Fruit fly (Drosophila melanogaster) whole organism, embryonic: ENCODE measurements around the gene CG32373.

Source experiments
- Adf1 ChIP-seq: fragments of 200-800 bp; sonication (Bioruptor generic); IDR thresholded peaks from 2 replicates; pipeline ENCODE4 v1.3.6; 2022; ENCODE audit warnings: missing biosample characterization, missing genetic modification characterization
- Blimp-1 ChIP-seq: fragments of 200-800 bp; sonication (Bioruptor generic); optimal IDR thresholded peaks from 3 replicates; lab custom pipeline; 2018; ENCODE audit warnings: missing biosample characterization, missing genetic modification characterization, mild to moderate bottlenecking, moderate library complexity, missing genetic modification reagents
- CG11456 ChIP-seq: fragments of 200-800 bp; sonication (Bioruptor generic); IDR thresholded peaks from 3 replicates; pipeline ENCODE4 v1.3.6; 2022; ENCODE audit warnings: missing biosample characterization, missing genetic modification characterization
- CG12104 ChIP-seq: fragments of 200-800 bp; sonication (Bioruptor generic); optimal IDR thresholded peaks from 3 replicates; lab custom pipeline; 2016; ENCODE audit warnings: missing biosample characterization, missing genetic modification characterization
- CG12769 ChIP-seq: fragments of 200-800 bp; sonication (Bioruptor generic); optimal IDR thresholded peaks from 2 replicates; lab custom pipeline; 2019; ENCODE audit warnings: missing biosample characterization, mild to moderate bottlenecking, missing genetic modification characterization, moderate library complexity
- CG13894 ChIP-seq: fragments of 200-800 bp; sonication (Bioruptor generic); optimal IDR thresholded peaks from 3 replicates; lab custom pipeline; 2018; ENCODE audit warnings: missing biosample characterization, mild to moderate bottlenecking, missing genetic modification characterization, moderate library complexity
- CG15011 ChIP-seq: fragments of 200-800 bp; sonication (Bioruptor generic); optimal IDR thresholded peaks from 3 replicates; lab custom pipeline; 2018; ENCODE audit warnings: missing biosample characterization, mild to moderate bottlenecking, missing genetic modification characterization
- CG15514 ChIP-seq: fragments of 200-800 bp; sonication (Bioruptor generic); optimal IDR thresholded peaks from 3 replicates; lab custom pipeline; 2017; ENCODE audit warnings: missing biosample characterization, missing genetic modification characterization, mild to moderate bottlenecking, moderate library complexity, missing genetic modification reagents
- CG1647 ChIP-seq: fragments of 200-800 bp; sonication (Bioruptor generic); optimal IDR thresholded peaks from 3 replicates; lab custom pipeline; 2016; ENCODE audit warnings: missing biosample characterization, missing genetic modification characterization
- CG2712 ChIP-seq: fragments of 200-800 bp; optimal IDR thresholded peaks from 3 replicates; lab custom pipeline; 2019; ENCODE audit warnings: missing biosample characterization, mild to moderate bottlenecking, missing genetic modification characterization, moderate library complexity
- CG31388 ChIP-seq: fragments of 200-800 bp; sonication (Bioruptor generic); optimal IDR thresholded peaks from 2 replicates; lab custom pipeline; 2016; ENCODE audit warnings: missing biosample characterization, missing genetic modification characterization
- CG33213 ChIP-seq: fragments of 200-800 bp; sonication (Bioruptor generic); optimal IDR thresholded peaks from 3 replicates; lab custom pipeline; 2016; ENCODE audit warnings: missing biosample characterization, missing genetic modification characterization
- CG3726 ChIP-seq: fragments of 200-800 bp; sonication (Bioruptor generic); IDR thresholded peaks from 3 replicates; pipeline ENCODE4, ENCODE4 v1.3.6; 2022; ENCODE audit warnings: missing biosample characterization, missing genetic modification characterization
- CG3847 ChIP-seq: fragments of 200-800 bp; sonication (Bioruptor generic); IDR thresholded peaks from 2 replicates; pipeline ENCODE4 v1.3.6; 2022; ENCODE audit warnings: missing biosample characterization, missing genetic modification characterization
- CG4404 ChIP-seq: fragments of 200-800 bp; sonication (Bioruptor generic); IDR thresholded peaks from 2 replicates; pipeline ENCODE4 v1.3.6; 2022; ENCODE audit warnings: missing biosample characterization, missing genetic modification characterization
- CG7963 ChIP-seq: fragments of 200-800 bp; sonication (Bioruptor generic); IDR thresholded peaks from 3 replicates; pipeline ENCODE4 v1.3.6; 2022; ENCODE audit warnings: missing biosample characterization, missing genetic modification characterization; ENCODE audit not compliant: partially characterized antibody
- Drgx ChIP-seq: fragments of 200-800 bp; sonication (Bioruptor generic); IDR thresholded peaks from 2 replicates; pipeline ENCODE4 v1.3.6; 2022; ENCODE audit warnings: missing biosample characterization, missing genetic modification characterization
- Eip74EF ChIP-seq, 2 experiments: fragments of 200-800 bp in 1 of 2; fragments of >200 bp in 1 of 2; sonication (Bioruptor generic) in 1 of 2; optimal IDR thresholded peaks; 2 replicates each; lab custom pipeline; 2017 to 2019; ENCODE audit warnings: missing biosample characterization in 2 of 2, missing genetic modification characterization in 2 of 2, mild to moderate bottlenecking in 1 of 2, moderate library complexity in 1 of 2
- Ets65A ChIP-seq: fragments of 200-800 bp; sonication (Bioruptor generic); peaks from one replicate; lab custom pipeline; 2016; ENCODE audit warnings: missing biosample characterization, missing genetic modification characterization
- Fer3 ChIP-seq: fragments of 200-800 bp; sonication (Bioruptor generic); optimal IDR thresholded peaks from 2 replicates; lab custom pipeline; 2018; ENCODE audit warnings: missing biosample characterization, mild to moderate bottlenecking, missing genetic modification characterization, moderate library complexity
- HmgD ChIP-seq: fragments of 200-800 bp; sonication (Bioruptor generic); optimal IDR thresholded peaks from 3 replicates; lab custom pipeline; 2016; ENCODE audit warnings: missing biosample characterization, missing genetic modification characterization
- Hmx ChIP-seq: fragments of 200-800 bp; sonication (Bioruptor generic); optimal IDR thresholded peaks from 2 replicates; lab custom pipeline; 2016; ENCODE audit warnings: missing biosample characterization, missing genetic modification characterization
- NfI ChIP-seq: fragments of 200-800 bp; sonication (Bioruptor generic); optimal IDR thresholded peaks from 3 replicates; lab custom pipeline; 2018; ENCODE audit warnings: missing biosample characterization, mild to moderate bottlenecking, missing genetic modification characterization, moderate library complexity
- ab ChIP-seq: fragments of 200-800 bp; sonication (Bioruptor generic); optimal IDR thresholded peaks from 2 replicates; lab custom pipeline; 2016; ENCODE audit warnings: missing biosample characterization, missing genetic modification characterization
- ac ChIP-seq: fragments of 200-800 bp; sonication (Bioruptor generic); optimal IDR thresholded peaks from 3 replicates; lab custom pipeline; 2017; ENCODE audit warnings: missing biosample characterization, mild to moderate bottlenecking, missing genetic modification characterization
- ara ChIP-seq: fragments of 200-800 bp; sonication (Bioruptor generic); IDR thresholded peaks from 2 replicates; pipeline ENCODE4 v1.3.6; 2022; ENCODE audit warnings: missing biosample characterization, missing genetic modification characterization
- bsh ChIP-seq, 2 experiments: fragments of 200-800 bp; sonication (Bioruptor generic); optimal IDR thresholded peaks; 2 replicates each; lab custom pipeline; 2017 to 2018; ENCODE audit warnings: mild to moderate bottlenecking in 2 of 2, missing biosample characterization in 2 of 2, missing genetic modification characterization in 2 of 2, moderate library complexity in 1 of 2
- cas ChIP-seq: fragments of 200-800 bp; sonication (Bioruptor generic); IDR thresholded peaks from 2 replicates; pipeline ENCODE4 v1.3.6; 2022; ENCODE audit warnings: missing biosample characterization, missing genetic modification characterization
- cg ChIP-seq: fragments of 200-800 bp; sonication (Bioruptor generic); optimal IDR thresholded peaks from 3 replicates; lab custom pipeline; 2019; ENCODE audit warnings: missing biosample characterization, mild to moderate bottlenecking, missing genetic modification characterization, moderate library complexity
- corto ChIP-seq: fragments of 200-800 bp; sonication (Bioruptor generic); optimal IDR thresholded peaks from 2 replicates; lab custom pipeline; 2016; ENCODE audit warnings: missing biosample characterization, mild to moderate bottlenecking, missing genetic modification characterization, moderate library complexity
- dm ChIP-seq: fragments of 200-800 bp; sonication (Bioruptor generic); optimal IDR thresholded peaks from 3 replicates; lab custom pipeline; 2016; ENCODE audit warnings: missing biosample characterization, missing genetic modification characterization
- dmrt11E ChIP-seq: fragments of 200-800 bp; sonication (Bioruptor generic); optimal IDR thresholded peaks from 3 replicates; lab custom pipeline; 2018; ENCODE audit warnings: missing biosample characterization, mild to moderate bottlenecking, missing genetic modification characterization, moderate library complexity
- fu2 ChIP-seq: fragments of 200-800 bp; sonication (Bioruptor generic); optimal IDR thresholded peaks from 2 replicates; lab custom pipeline; 2016; ENCODE audit warnings: missing biosample characterization, missing genetic modification characterization
- hb ChIP-seq: fragments of 200-800 bp; sonication (Bioruptor generic); IDR thresholded peaks from 3 replicates; pipeline ENCODE4 v1.3.6; 2022; ENCODE audit warnings: missing biosample characterization, missing genetic modification characterization; ENCODE audit not compliant: partially characterized antibody
- hkb ChIP-seq, 2 experiments: fragments of 200-800 bp in 1 of 2; fragments of >200 bp in 1 of 2; sonication (Bioruptor generic) in 1 of 2; IDR thresholded peaks in 1 of 2; optimal IDR thresholded peaks in 1 of 2; 2 replicates each; pipeline versions ENCODE4 v1.3.6 to Lab custom; 2017 to 2022; ENCODE audit warnings: missing biosample characterization in 1 of 2, missing genetic modification characterization in 1 of 2
- klu ChIP-seq: fragments of 200-800 bp; sonication (Bioruptor generic); IDR thresholded peaks from 2 replicates; pipeline ENCODE4 v1.3.6; 2022; ENCODE audit warnings: missing biosample characterization, missing genetic modification characterization
- maf-S ChIP-seq: fragments of 200-800 bp; sonication (Bioruptor generic); optimal IDR thresholded peaks from 2 replicates; lab custom pipeline; 2016; ENCODE audit warnings: missing biosample characterization, missing genetic modification characterization
- nom ChIP-seq: fragments of 200-800 bp; sonication (Bioruptor generic); optimal IDR thresholded peaks from 2 replicates; lab custom pipeline; 2017; ENCODE audit warnings: missing biosample characterization, missing genetic modification characterization, mild to moderate bottlenecking, moderate library complexity, missing genetic modification reagents
- pho ChIP-seq: fragments of 200-800 bp; sonication (Bioruptor generic); optimal IDR thresholded peaks from 2 replicates; lab custom pipeline; 2016; ENCODE audit warnings: missing biosample characterization, missing genetic modification characterization
- psq ChIP-seq: fragments of 200-800 bp; sonication (Bioruptor generic); optimal IDR thresholded peaks from 2 replicates; lab custom pipeline; 2017; ENCODE audit warnings: missing biosample characterization, missing genetic modification characterization
- sens ChIP-seq: fragments of 200-800 bp; sonication (Bioruptor generic); peaks from one replicate; lab custom pipeline; 2016; ENCODE audit warnings: missing biosample characterization, missing genetic modification characterization
- slou ChIP-seq: fragments of 200-800 bp; sonication (Bioruptor generic); optimal IDR thresholded peaks from 3 replicates; lab custom pipeline; 2016; ENCODE audit warnings: missing biosample characterization, missing genetic modification characterization
- tll ChIP-seq, 2 experiments: fragments of 200-800 bp in 1 of 2; fragments of >200 bp in 1 of 2; sonication (Bioruptor generic) in 1 of 2; optimal IDR thresholded peaks; 2 replicates each; lab custom pipeline; 2017 to 2019; ENCODE audit warnings: missing biosample characterization in 2 of 2, missing genetic modification characterization in 2 of 2, mild to moderate bottlenecking in 1 of 2, moderate library complexity in 1 of 2
- trh ChIP-seq: fragments of 200-800 bp; sonication (Bioruptor generic); optimal IDR thresholded peaks from 2 replicates; lab custom pipeline; 2016; ENCODE audit warnings: missing biosample characterization, missing genetic modification characterization
- yki ChIP-seq: fragments of >200 bp; optimal IDR thresholded peaks from 3 replicates; lab custom pipeline; 2018

CG32373 gene

dm6 chr3L:7604863-7605262 lies 45.5 kb upstream of the CG32373 start (continued):
- TF ChIP-seq CG13894 (tag; lab: Kevin White, UChicago) (no peak), corto (GFP tag; lab: Kevin White, UChicago) (no peak), Blimp-1 (GFP tag; lab: Kevin White, UChicago) (peak; percentile 18), CG12104 (GFP tag; lab: Kevin White, UChicago) (no peak), ac (GFP tag; lab: Kevin White, UChicago) (no peak), cas (no peak), trh (GFP tag; lab: Kevin White, UChicago) (no peak), CG11456 (0 out of 3 replicates have a peak, but pooled peaks have one; percentile 29), CG15011 (GFP tag; lab: Kevin White, UChicago) (no peak), CG31388 (GFP tag; lab: Kevin White, UChicago) (no peak), klu (no peak)

dm6 chr3L:7606336-7607001 lies 43.9 kb upstream of the CG32373 start:
- TF ChIP-seq Adf1 (no peak), Fer3 (tag; lab: Kevin White, UChicago) (no peak), HmgD (no peak), sens (peak; percentile 55), CG15514 (GFP tag; lab: Kevin White, UChicago) (no peak), nom (peak; percentile 58)

DNA sequence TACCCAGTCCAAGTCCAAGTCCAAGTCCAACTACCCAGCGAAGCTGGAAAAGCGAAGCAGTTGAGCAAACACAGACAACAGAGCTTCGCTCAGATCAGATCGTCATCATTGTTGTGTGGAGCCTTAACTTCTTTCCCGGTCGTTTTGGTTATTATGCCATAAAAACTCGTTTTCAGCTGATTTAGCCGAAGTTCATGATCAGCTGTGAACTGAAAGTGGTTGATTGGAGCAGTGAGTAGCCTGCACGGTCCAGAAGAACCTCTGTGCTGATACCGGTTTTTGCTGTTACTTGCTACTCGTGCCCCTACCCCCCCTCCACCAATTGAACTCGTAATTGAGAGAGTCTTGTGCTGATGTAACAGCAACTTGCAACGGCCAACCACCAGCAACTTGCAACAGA lies 39.8 kb upstream of the CG32373 start:
- TF ChIP-seq CG12769 = peak; percentile 26
- TF ChIP-seq Ets65A (GFP tag; lab: Kevin White, UChicago) = peak; percentile 80
- no peak for TF ChIP-seq NfI (GFP tag; lab: Kevin White, UChicago)
- TF ChIP-seq Blimp-1 (GFP tag; lab: Kevin White, UChicago) = peak; percentile 39
- TF ChIP-seq CG33213 (GFP tag; lab: Kevin White, UChicago) = no peak
- TF ChIP-seq ara (GFP tag; lab: Robert Waterston, UW) = no peak
- TF ChIP-seq, all 482 proteins: peak for 3

DNA sequence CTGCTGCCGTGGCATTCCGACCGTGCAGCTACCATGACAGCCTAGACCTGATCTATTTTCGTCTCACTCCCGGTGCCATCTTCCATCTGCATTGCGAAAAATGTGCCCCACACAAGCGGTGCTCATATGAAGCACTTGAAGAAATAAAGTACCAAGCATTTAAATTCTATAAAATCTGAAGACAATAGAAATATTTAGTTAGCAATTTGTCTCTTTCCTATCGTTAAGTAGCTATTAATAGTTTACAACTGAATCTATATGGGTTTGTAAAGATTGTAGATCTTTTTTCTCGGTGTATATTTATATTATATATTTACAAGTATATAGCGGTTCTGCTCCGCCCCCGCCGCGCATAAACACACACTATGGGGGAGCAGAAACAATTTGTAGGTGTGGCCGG lies 39.1 kb upstream of the CG32373 start:
- TF ChIP-seq hkb (optimal IDR thresholded peaks at IDR 0.05; lab: Kevin White, UChicago) = no peak
- TF ChIP-seq hkb (GFP tag; IDR thresholded peaks at IDR 0.05; lab: Robert Waterston, UW) = 0 out of 2 replicates have a peak, but pooled peaks have one; percentile 22
- TF ChIP-seq tll (GFP tag; optimal IDR thresholded peaks at IDR 0.05; lab: Kevin White, UChicago) = no peak
- no peak for TF ChIP-seq Fer3 (tag; lab: Kevin White, UChicago)
- no peak for TF ChIP-seq maf-S (GFP tag; lab: Kevin White, UChicago)
- no peak for TF ChIP-seq fu2 (GFP tag; lab: Kevin White, UChicago)
- TF ChIP-seq cg (GFP tag; lab: Kevin White, UChicago) = no peak
- TF ChIP-seq yki (lab: Kevin White, UChicago) = no peak
- no peak for TF ChIP-seq hb (GFP tag; lab: Robert Waterston, UW)
- TF ChIP-seq bsh (GFP tag; optimal IDR thresholded peaks at IDR 0.05; lab: Kevin White, UChicago) = peak; percentile 40 to 55
- TF ChIP-seq CG4404 (GFP tag; lab: Robert Waterston, UW) = no peak
- no peak for TF ChIP-seq dmrt11E (tag; lab: Kevin White, UChicago)
- peak; percentile 88 for TF ChIP-seq Drgx (GFP tag; lab: Robert Waterston, UW)
- TF ChIP-seq dm (GFP tag; lab: Kevin White, UChicago) = no peak
- no peak for TF ChIP-seq CG33213 (GFP tag; lab: Kevin White, UChicago)
- no peak for TF ChIP-seq CG7963 (GFP tag; lab: Robert Waterston, UW)
- no peak for TF ChIP-seq CG3847
- no peak for TF ChIP-seq Eip74EF (GFP tag; optimal IDR thresholded peaks at IDR 0.05; lab: Kevin White, UChicago)
- no peak for TF ChIP-seq CG1647 (GFP tag; lab: Kevin White, UChicago)
- TF ChIP-seq CG2712 (tag; lab: Kevin White, UChicago) = peak; percentile 16
- TF ChIP-seq CG3726 (GFP tag; lab: Robert Waterston, UW) = no peak
- TF ChIP-seq pho (GFP tag; lab: Kevin White, UChicago) = no peak
- no peak for TF ChIP-seq ab
- TF ChIP-seq slou = no peak
- TF ChIP-seq Hmx (GFP tag; lab: Kevin White, UChicago) = no peak
- TF ChIP-seq psq (GFP tag; lab: Kevin White, UChicago) = no peak
